Worm (Caenorhabditis elegans): ENCODE results near the gene cng-1.
"Not testable (repeated sequence)": the region's sequence is repeated elsewhere in the genome, so short reads cannot be mapped to it uniquely, and the experiment has no call there.

cng-1 gene

DNA sequence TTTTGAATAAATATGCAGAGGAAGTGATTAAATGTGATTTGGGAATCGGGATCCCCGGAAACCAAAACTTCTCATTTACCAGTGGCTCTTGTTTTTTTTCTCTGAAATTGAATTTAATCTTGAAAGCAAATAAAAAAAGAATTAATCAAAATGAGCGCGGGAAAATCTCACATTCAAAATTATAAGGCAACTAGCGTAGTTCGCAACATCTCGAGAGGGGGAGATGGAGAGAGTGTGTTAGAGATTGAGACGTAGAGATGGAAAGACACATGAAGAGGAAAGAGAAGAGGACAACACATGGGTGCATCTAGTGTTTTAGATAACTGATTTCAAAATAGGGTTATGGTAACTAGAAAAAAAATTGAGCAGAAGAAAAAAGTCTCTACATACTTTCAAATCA is 16.8 kb upstream of the cng-1 start, which contains the start of gene sdc-3:
sdc-3 (minus strand) TSS at position 101 of the 400 bp plus-strand sequence.
- no peak for TF ChIP-seq syd-9 (tag; optimal IDR thresholded peaks at IDR 0.05)
- TF ChIP-seq tbx-2 (tag; optimal IDR thresholded peaks at IDR 0.05), result no peak
- TF ChIP-seq C08G9.2 (tag; optimal IDR thresholded peaks at IDR 0.05), result no peak
- peak; percentile 17 for TF ChIP-seq unc-55 (GFP tag; optimal IDR thresholded peaks at IDR 0.05)

DNA sequence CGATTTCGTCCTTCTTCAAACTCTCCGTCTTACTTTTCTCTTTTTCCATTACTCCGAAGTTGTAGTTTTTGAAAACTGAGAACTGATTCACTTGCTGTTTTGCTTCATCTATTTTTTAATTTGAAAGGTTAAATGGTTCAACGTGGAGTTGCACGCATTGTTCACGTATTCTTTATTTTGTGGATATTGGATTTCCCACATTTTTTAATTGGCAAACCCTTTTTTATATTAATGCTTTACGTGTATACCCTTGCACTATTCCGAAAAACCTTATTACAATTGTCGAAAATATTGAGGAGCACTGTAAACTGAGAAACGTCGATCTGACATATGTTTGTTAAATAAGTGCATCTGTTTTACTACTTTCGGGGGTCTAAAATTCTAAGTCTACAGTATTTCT is 5.5 kb upstream of the cng-1 start, which contains the start of gene melo-3:
melo-3 (minus strand) TSS at position 101 of the 400 bp plus-strand sequence.
- not testable (repeated sequence) for TF ChIP-seq npax-4 (tag; optimal IDR thresholded peaks at IDR 0.05); unc-55 (GFP tag; optimal IDR thresholded peaks at IDR 0.05); hlh-8 (tag; optimal IDR thresholded peaks at IDR 0.05)

DNA sequence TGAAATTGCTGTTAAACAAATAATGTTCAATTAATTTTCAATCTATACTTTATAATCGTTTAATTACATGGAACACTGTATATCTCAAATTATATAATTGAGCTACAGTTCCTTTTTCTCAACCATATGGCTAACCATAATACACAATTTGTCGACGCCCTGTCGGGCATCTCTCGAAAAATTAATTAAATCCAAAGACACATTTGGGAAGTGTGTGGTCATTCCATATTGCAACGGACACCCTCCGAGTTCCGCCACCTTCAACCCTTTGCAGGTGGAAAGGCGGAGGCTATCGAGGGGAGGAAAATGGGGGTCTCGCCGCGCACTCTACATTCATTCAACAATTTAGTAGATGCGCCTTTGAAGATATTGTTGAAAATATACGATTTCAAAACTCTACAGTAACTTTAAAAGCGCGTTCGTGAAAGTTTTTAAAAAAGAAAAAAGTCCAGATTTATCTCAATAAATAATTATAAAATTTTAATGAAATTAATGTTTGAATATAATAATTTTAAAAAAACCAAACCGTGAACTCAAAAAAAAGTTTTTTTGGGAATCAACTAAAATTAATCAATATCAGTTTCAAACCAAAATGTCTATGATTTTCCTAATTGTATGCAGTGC is 2.3 kb downstream of the cng-1 start, which contains the start of gene F14H8.8:
F14H8.8 (plus strand) TSS at position 574 of the 624 bp plus-strand sequence.
- TF ChIP-seq ceh-30 (tag; optimal IDR thresholded peaks at IDR 0.05) (no peak), ets-4 (tag; optimal IDR thresholded peaks at IDR 0.05) (no peak), gmeb-2 (tag; optimal IDR thresholded peaks at IDR 0.05) (no peak), ceh-19 (GFP tag; optimal IDR thresholded peaks at IDR 0.05) (no peak), lim-6 (tag; optimal IDR thresholded peaks at IDR 0.05) (no peak), ceh-6 (GFP tag; optimal IDR thresholded peaks at IDR 0.05) (no peak), fax-1 (tag; optimal IDR thresholded peaks at IDR 0.05) (no peak), ahr-1 (tag; optimal IDR thresholded peaks at IDR 0.05) (no peak), mec-3 (tag; optimal IDR thresholded peaks at IDR 0.05; ENCODE audit: borderline replicate concordance) (no peak), pat-9 (tag; optimal IDR thresholded peaks at IDR 0.05) (no peak), che-1 (tag; optimal IDR thresholded peaks at IDR 0.05) (no peak), pha-4 (tag; optimal IDR thresholded peaks at IDR 0.05) (no peak), ceh-45 (GFP tag; IDR thresholded peaks at IDR 0.05) (no peak), odd-2 (tag; optimal IDR thresholded peaks at IDR 0.05) (no peak), F13H6.1 (tag; optimal IDR thresholded peaks at IDR 0.05) (no peak), nfya-1 (tag; optimal IDR thresholded peaks at IDR 0.05) (no peak), ttx-3 (tag; optimal IDR thresholded peaks at IDR 0.05) (no peak), rnt-1 (tag; optimal IDR thresholded peaks at IDR 0.05) (no peak)

DNA sequence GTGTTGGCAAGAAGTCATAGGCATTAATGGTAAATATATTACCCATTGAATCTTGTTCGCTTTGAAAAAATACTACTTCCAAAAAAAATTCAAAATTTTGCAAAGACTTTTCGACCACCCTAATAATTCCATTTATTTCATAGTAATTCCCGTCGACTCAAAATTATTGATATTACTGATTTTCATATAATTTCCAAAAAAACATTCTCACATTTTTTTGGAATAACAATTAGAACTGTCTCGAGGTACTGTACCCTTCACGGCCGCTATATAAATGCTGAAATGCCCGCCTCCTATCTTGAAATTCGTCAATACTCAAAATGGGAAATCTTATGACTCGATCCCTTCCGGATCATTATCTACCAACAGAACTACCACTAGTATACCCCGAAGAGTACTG is 7.7 kb downstream of the cng-1 start, which contains the start of gene F14H8.4:
F14H8.4 (plus strand) TSS at position 301 of the 400 bp plus-strand sequence.
- TF ChIP-seq C38D4.7 (GFP tag; optimal IDR thresholded peaks at IDR 0.05) (no peak), hlh-13 (GFP tag; optimal IDR thresholded peaks at IDR 0.05) (no peak), T23F11.4 (GFP tag; optimal IDR thresholded peaks at IDR 0.05) (no peak), unc-55 (GFP tag; optimal IDR thresholded peaks at IDR 0.05) (no peak), hlh-15 (tag; optimal IDR thresholded peaks at IDR 0.05) (no peak), pat-9 (tag; optimal IDR thresholded peaks at IDR 0.05) (no peak), lim-6 (tag; optimal IDR thresholded peaks at IDR 0.05) (no peak), odd-2 (tag; optimal IDR thresholded peaks at IDR 0.05) (no peak), nhr-11 (tag; optimal IDR thresholded peaks at IDR 0.05) (no peak), npax-4 (tag; optimal IDR thresholded peaks at IDR 0.05) (no peak), sox-2 (GFP tag; IDR thresholded peaks at IDR 0.05) (no peak), C08G9.2 (tag; optimal IDR thresholded peaks at IDR 0.05) (no peak)

DNA sequence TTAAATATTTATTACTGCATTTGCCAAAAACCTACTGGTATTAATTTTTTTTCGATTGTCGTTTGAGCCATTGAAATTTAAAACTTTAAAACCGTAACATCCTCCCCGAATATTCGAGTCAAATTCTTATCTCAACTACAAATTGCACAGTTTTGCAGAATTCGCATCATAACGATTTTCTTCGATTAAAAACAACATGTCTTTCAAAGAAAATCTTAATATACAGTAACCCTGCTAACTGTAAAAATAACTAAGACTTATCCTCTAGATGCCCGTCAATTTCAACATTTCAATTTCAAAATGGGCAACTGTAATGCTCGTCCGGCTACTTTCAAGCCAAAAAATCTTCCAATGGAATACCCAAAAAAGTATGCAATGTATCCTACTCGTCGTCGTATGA is 10.5 kb downstream of the cng-1 start, which contains the start of gene F14H8.5:
F14H8.5 (plus strand) TSS at position 301 of the 400 bp plus-strand sequence.
- TF ChIP-seq pag-3 (tag; optimal IDR thresholded peaks at IDR 0.05; ENCODE audit: borderline replicate concordance), result no peak
- no peak for TF ChIP-seq hlh-30 (tag; optimal IDR thresholded peaks at IDR 0.05; ENCODE audit: insufficient read depth)
- no peak for TF ChIP-seq ceh-24 (tag; optimal IDR thresholded peaks at IDR 0.05)
- TF ChIP-seq hlh-15 (tag; optimal IDR thresholded peaks at IDR 0.05), result no peak
- TF ChIP-seq ztf-16 (tag; optimal IDR thresholded peaks at IDR 0.05), result no peak
- no peak for TF ChIP-seq rnt-1 (tag; optimal IDR thresholded peaks at IDR 0.05)
- no peak for TF ChIP-seq elt-2 (tag; optimal IDR thresholded peaks at IDR 0.05)
- no peak for TF ChIP-seq pros-1 (tag; optimal IDR thresholded peaks at IDR 0.05)
- TF ChIP-seq ceh-30 (tag; optimal IDR thresholded peaks at IDR 0.05), result no peak
- TF ChIP-seq ceh-14 (tag; optimal IDR thresholded peaks at IDR 0.05), result no peak
- no peak for TF ChIP-seq npax-4 (tag; optimal IDR thresholded peaks at IDR 0.05)
- TF ChIP-seq pat-9 (tag; optimal IDR thresholded peaks at IDR 0.05), result no peak
- no peak for TF ChIP-seq fkh-10 (GFP tag; optimal IDR thresholded peaks at IDR 0.05)
- no peak for TF ChIP-seq tbx-7 (tag; optimal IDR thresholded peaks at IDR 0.05)
- TF ChIP-seq elt-4 (tag; optimal IDR thresholded peaks at IDR 0.05), result no peak
- no peak for TF ChIP-seq ceh-22 (tag; optimal IDR thresholded peaks at IDR 0.05)
- no peak for TF ChIP-seq K02D7.2 (tag; optimal IDR thresholded peaks at IDR 0.05)

All from whole organism, late embryonic.